Fruit fly (Drosophila melanogaster): ENCODE results near the gene nebu.

The nebu gene

DNA sequence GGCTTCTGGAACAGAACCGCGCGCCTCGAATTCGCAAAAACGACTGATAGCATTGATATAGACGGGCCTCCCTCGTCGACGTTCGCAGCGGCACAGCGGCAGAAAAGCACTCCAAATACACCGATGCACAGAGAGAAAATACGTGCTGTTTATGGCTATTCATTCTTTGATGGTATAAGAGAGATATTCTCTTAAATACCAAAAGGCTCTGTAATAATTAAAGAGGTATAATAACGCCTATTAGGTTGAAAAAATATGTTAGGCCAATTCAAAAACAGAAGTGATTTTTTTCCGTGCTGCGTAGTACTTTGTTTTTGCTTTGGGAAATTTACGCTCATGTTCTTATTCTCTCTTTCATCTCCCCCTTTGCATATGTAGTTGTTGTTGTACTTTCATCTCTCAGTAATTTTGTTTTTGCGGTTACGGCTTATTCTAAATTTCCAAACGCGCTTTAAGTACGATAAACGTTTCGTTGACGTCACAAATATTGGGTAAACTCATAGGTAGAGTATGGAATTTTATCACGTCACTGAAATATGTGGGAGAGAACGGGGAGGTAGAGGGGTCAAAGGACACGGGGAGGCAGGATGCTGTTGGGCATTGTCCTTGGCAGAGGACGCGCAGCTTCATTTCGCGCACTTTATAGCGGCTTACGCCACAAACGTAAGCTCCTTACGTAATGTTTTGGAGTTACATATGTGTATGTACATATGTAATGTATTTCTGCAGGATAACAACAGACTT lies at the start of gene nebu:
nebu (minus strand) TSS at position 51 of the 744 bp plus-strand sequence.
- TF ChIP-seq Hr83 (GFP tag; optimal IDR thresholded peaks at IDR 0.05; ENCODE audit: poor library complexity, severe bottlenecking) (peak; percentile 74), Vsx2 (GFP tag; optimal IDR thresholded peaks at IDR 0.05; ENCODE audit: partially characterized antibody) (no peak), br (GFP tag; optimal IDR thresholded peaks at IDR 0.05) (peak; percentile 99), h (GFP tag; optimal IDR thresholded peaks at IDR 0.05) (peak; percentile 99), GATAd (GFP tag; optimal IDR thresholded peaks at IDR 0.05) (peak; percentile 88), brk (GFP tag; optimal IDR thresholded peaks at IDR 0.05) (peak; percentile 98), pan (optimal IDR thresholded peaks at IDR 0.05) (no peak), Dfd (GFP tag; optimal IDR thresholded peaks at IDR 0.05) (no peak), Mio (GFP tag; optimal IDR thresholded peaks at IDR 0.05) (peak; percentile 91), CrebA (GFP tag; optimal IDR thresholded peaks at IDR 0.05; ENCODE audit: borderline replicate concordance) (peak; percentile 87), rgr (GFP tag; optimal IDR thresholded peaks at IDR 0.05) (peak; percentile 99), dsf (GFP tag; optimal IDR thresholded peaks at IDR 0.05; ENCODE audit: borderline replicate concordance) (peak; percentile 89), foxo (GFP tag; optimal IDR thresholded peaks at IDR 0.05) (peak; percentile 96 to 99), dmrt93B (GFP tag; optimal IDR thresholded peaks at IDR 0.05) (peak; percentile 97), HLH106 (tag; optimal IDR thresholded peaks at IDR 0.05) (peak; percentile 98), Dif (GFP tag; optimal IDR thresholded peaks at IDR 0.05; ENCODE audit: partially characterized antibody) (no peak), sv (GFP tag; optimal IDR thresholded peaks at IDR 0.05) (peak; percentile 98), sage (GFP tag; optimal IDR thresholded peaks at IDR 0.05) (peak; percentile 95), Rel (GFP tag; optimal IDR thresholded peaks at IDR 0.05) (peak; percentile 96), Rel (tag; optimal IDR thresholded peaks at IDR 0.05) (peak; percentile 87), ey (GFP tag; optimal IDR thresholded peaks at IDR 0.05) (peak; percentile 99), Jra (GFP tag; optimal IDR thresholded peaks at IDR 0.05) (peak; percentile 97), tai (GFP tag; optimal IDR thresholded peaks at IDR 0.05) (peak; percentile 95), Abd-B (GFP tag; optimal IDR thresholded peaks at IDR 0.05) (no peak), Sp1 (GFP tag; optimal IDR thresholded peaks at IDR 0.05) (peak; percentile 97), OdsH (GFP tag; optimal IDR thresholded peaks at IDR 0.05) (peak; percentile 99), Hr78 (GFP tag; optimal IDR thresholded peaks at IDR 0.05) (no peak), dl (GFP tag; optimal IDR thresholded peaks at IDR 0.05; ENCODE audit: insufficient read depth in 1 of 2, partially characterized antibody in 2 of 2) (no peak), jim (GFP tag; optimal IDR thresholded peaks at IDR 0.05) (peak; percentile 46), Hnf4 (GFP tag; optimal IDR thresholded peaks at IDR 0.05) (peak; percentile 99), woc (GFP tag; optimal IDR thresholded peaks at IDR 0.05) (peak; percentile 96), lola (GFP tag; optimal IDR thresholded peaks at IDR 0.05) (no peak), CG32264 (GFP tag; optimal IDR thresholded peaks at IDR 0.05) (peak; percentile 98), fru (GFP tag; optimal IDR thresholded peaks at IDR 0.05) (peak; percentile 99), psq (GFP tag; optimal IDR thresholded peaks at IDR 0.05) (peak; percentile 97), CG9705 (GFP tag; optimal IDR thresholded peaks at IDR 0.05) (peak; percentile 91), N (GFP tag; optimal IDR thresholded peaks at IDR 0.05) (no peak)

DNA sequence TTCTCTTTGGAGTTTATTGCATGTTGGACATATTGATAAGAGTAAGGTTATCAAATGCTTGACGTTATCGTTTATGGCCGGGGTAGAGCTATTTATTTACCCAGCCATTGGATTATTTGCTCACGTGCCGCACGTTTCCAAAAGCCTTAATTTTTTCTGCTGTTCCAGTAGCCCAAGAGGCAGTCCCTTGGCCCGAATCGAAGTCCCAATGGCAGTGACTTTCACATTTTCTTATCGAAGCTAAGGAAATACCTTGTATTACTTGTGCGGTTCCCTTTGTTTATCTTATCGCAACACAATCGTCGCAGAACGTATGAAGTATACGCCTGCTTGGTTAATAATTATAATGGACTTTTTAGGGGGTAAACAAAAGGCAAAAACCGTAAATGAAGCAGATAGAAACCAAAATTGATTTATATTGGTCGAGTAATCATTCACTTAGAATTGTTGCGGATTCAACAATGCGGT lies 46.5 kb upstream of the nebu start, which contains the start of gene CG43894:
CG43894 (plus strand) TSS at position 418 of the 468 bp plus-strand sequence.
- TF ChIP-seq GATAd (GFP tag; optimal IDR thresholded peaks at IDR 0.05) (no peak), tai (GFP tag; optimal IDR thresholded peaks at IDR 0.05) (no peak), pan (optimal IDR thresholded peaks at IDR 0.05) (no peak), dmrt93B (GFP tag; optimal IDR thresholded peaks at IDR 0.05) (no peak), dsf (GFP tag; optimal IDR thresholded peaks at IDR 0.05; ENCODE audit: borderline replicate concordance) (no peak), ey (GFP tag; optimal IDR thresholded peaks at IDR 0.05) (no peak), Rel (GFP tag; optimal IDR thresholded peaks at IDR 0.05) (peak; percentile 28), Rel (tag; optimal IDR thresholded peaks at IDR 0.05) (peak; percentile 60), OdsH (GFP tag; optimal IDR thresholded peaks at IDR 0.05) (no peak), jim (GFP tag; optimal IDR thresholded peaks at IDR 0.05) (no peak), sage (GFP tag; optimal IDR thresholded peaks at IDR 0.05) (no peak), dl (GFP tag; optimal IDR thresholded peaks at IDR 0.05; ENCODE audit: insufficient read depth in 1 of 2, partially characterized antibody in 2 of 2) (no peak), Dfd (GFP tag; optimal IDR thresholded peaks at IDR 0.05) (no peak), Mio (GFP tag; optimal IDR thresholded peaks at IDR 0.05) (no peak), rgr (GFP tag; optimal IDR thresholded peaks at IDR 0.05) (no peak), fru (GFP tag; optimal IDR thresholded peaks at IDR 0.05) (peak; percentile 56), h (GFP tag; optimal IDR thresholded peaks at IDR 0.05) (peak; percentile 44), CrebA (GFP tag; optimal IDR thresholded peaks at IDR 0.05; ENCODE audit: borderline replicate concordance) (peak; percentile 67), N (GFP tag; optimal IDR thresholded peaks at IDR 0.05) (no peak), sv (GFP tag; optimal IDR thresholded peaks at IDR 0.05) (no peak)

All from whole organism, wandering third instar larva.